Fruit fly (Drosophila melanogaster) S2 (cell line): Measurements from ENCODE around the gene CG1791.

ENCODE experiments used
- CG8478 ChIP-seq: fragments of >200 bp; optimal IDR thresholded peaks from 2 replicates; lab custom pipeline; 2018
- CTCF ChIP-seq, 2 experiments: fragments of >200 bp; optimal IDR thresholded peaks; 2 replicates each; lab custom pipeline; 2018

- no peak for TF ChIP-seq CG8478 (lab: Kevin White, UChicago)
- TF ChIP-seq CTCF (optimal IDR thresholded peaks at IDR 0.05; lab: Kevin White, UChicago): no peak
These were observed 33.8 kb downstream of the CG1791 start, which contains the start of gene Idgf4 for dm6 chrX:9930882-9931281.
